Worm (Caenorhabditis elegans): ENCODE measurements around the gene glrx-5.

DNA sequence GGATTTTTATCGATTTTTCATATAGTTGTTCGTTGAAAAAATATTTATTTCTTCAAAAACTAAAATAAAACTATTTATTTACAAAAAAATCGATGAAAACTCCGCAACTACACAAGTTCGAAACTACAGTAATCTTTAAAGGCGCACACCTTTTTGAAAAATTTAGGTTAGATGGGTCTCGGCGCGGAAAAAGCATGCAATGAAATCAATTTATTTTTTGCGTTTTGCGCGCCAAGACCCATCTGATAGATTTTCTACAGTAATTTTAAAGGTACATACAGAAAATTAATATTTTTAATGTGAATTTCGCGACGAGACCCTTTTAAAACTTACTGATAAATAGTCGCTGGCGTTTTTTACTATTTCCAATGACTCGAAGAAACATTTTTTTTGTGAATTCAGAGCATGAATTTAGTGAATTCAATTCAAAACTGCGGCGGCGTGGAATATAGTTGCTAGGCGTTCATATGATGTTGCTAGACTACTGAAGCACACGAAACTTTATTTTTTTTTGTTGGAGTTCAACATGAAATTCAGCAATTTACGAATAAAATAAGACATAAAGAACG lies 6.6 kb downstream of the glrx-5 start, which contains the start of gene Y75B8A.33:
- TF ChIP-seq ztf-11 (tag; optimal IDR thresholded peaks at IDR 0.05) (no peak), unc-62 (GFP tag; optimal IDR thresholded peaks at IDR 0.05) (no peak), nhr-237 (tag; optimal IDR thresholded peaks at IDR 0.05) (no peak), snpc-4 (tag; optimal IDR thresholded peaks at IDR 0.05) (no peak), lsy-2 (tag; optimal IDR thresholded peaks at IDR 0.05) (no peak), cnd-1 (tag; optimal IDR thresholded peaks at IDR 0.05) (no peak), ceh-43 (GFP tag; optimal IDR thresholded peaks at IDR 0.05) (no peak), lin-13 (tag; optimal IDR thresholded peaks at IDR 0.05) (no peak), elt-3 (tag; optimal IDR thresholded peaks at IDR 0.05) (no peak), sptf-1 (tag; optimal IDR thresholded peaks at IDR 0.05) (peak; percentile 8), bed-3 (GFP tag; optimal IDR thresholded peaks at IDR 0.05) (no peak), mls-2 (tag; optimal IDR thresholded peaks at IDR 0.05) (no peak), unc-39 (tag; optimal IDR thresholded peaks at IDR 0.05) (no peak)
